Worm (Caenorhabditis elegans) whole organism, L4 larva: ENCODE data around the gene C27B7.7.
A peak's percentile ranks its signal among the peaks of the same experiment; 100 is the strongest.
"Not testable (repeated sequence)": the region's sequence is repeated elsewhere in the genome, so short reads cannot be mapped to it uniquely, and the experiment has no call there.

Experiments
- D1046.2 ChIP-seq: fragments of 200-800 bp; sonication (Bioruptor generic); IDR thresholded peaks from 2 replicates; pipeline ENCODE4 v1.3.6; 2022; ENCODE audit warnings: missing genetic modification characterization, missing compliant biosample characterization
- F26F4.8 ChIP-seq: fragments of 200-800 bp; sonication (Bioruptor generic); conservative IDR thresholded peaks from 2 replicates; pipeline ENCODE4 v1.3.6; 2022; ENCODE audit warnings: missing genetic modification characterization, missing compliant biosample characterization
- F44E2.7 ChIP-seq: fragments of 200-800 bp; sonication (Bioruptor generic); IDR thresholded peaks from 2 replicates; pipeline ENCODE4 v2.1.2; 2022; ENCODE audit warnings: missing genetic modification characterization, missing compliant biosample characterization
- F49E8.2 ChIP-seq: sonication (generic microtip); optimal IDR thresholded peaks from 2 replicates; lab custom pipeline; 2016; ENCODE audit warnings: missing compliant biosample characterization, mild to moderate bottlenecking, missing genetic modification characterization, borderline replicate concordance
- T20F7.1 ChIP-seq: fragments of 200-800 bp; sonication (Bioruptor generic); optimal IDR thresholded peaks from 2 replicates; lab custom pipeline; 2018; ENCODE audit warnings: mild to moderate bottlenecking, missing genetic modification characterization, missing compliant biosample characterization
- Y105C5A.15 ChIP-seq: fragments of 200-800 bp; sonication (Bioruptor generic); IDR thresholded peaks from 2 replicates; pipeline ENCODE4 v1.3.6; 2022; ENCODE audit warnings: missing genetic modification characterization, missing compliant biosample characterization
- Y48G9A.11 ChIP-seq: fragments of 200-800 bp; sonication (Bioruptor generic); IDR thresholded peaks from 2 replicates; pipeline ENCODE4 v1.3.6; 2022; ENCODE audit warnings: missing genetic modification reagents, missing genetic modification characterization, missing compliant biosample characterization
- ZK546.5 ChIP-seq, 2 experiments: sonication (generic microtip); optimal IDR thresholded peaks; 2 replicates each; lab custom pipeline; 2017; ENCODE audit warnings: missing biosample characterization in 2 of 2, missing genetic modification characterization in 2 of 2
- arid-1 ChIP-seq: fragments of 200-800 bp; sonication (Bioruptor generic); conservative IDR thresholded peaks from 2 replicates; pipeline ENCODE4 v1.3.6; 2022; ENCODE audit warnings: missing genetic modification reagents, missing genetic modification characterization, missing compliant biosample characterization
- cey-2 ChIP-seq: sonication (generic microtip); optimal IDR thresholded peaks from 3 replicates; lab custom pipeline; 2017; ENCODE audit warnings: missing genetic modification characterization, mild to moderate bottlenecking, missing compliant biosample characterization, antibody characterized with exemption, borderline replicate concordance; ENCODE audit not compliant: insufficient read depth
- daf-16 ChIP-seq, 3 experiments: sonication (generic microtip); optimal IDR thresholded peaks; 2 replicates each; lab custom pipeline; 2016 to 2017; ENCODE audit warnings: missing genetic modification characterization in 3 of 3, missing genetic modification reagents in 3 of 3, mild to moderate bottlenecking in 2 of 3, missing compliant biosample characterization in 2 of 3, missing biosample characterization in 1 of 3, moderate library complexity in 1 of 3
- daf-19 ChIP-seq: fragments of 200-800 bp; sonication (Bioruptor generic); conservative IDR thresholded peaks from 2 replicates; pipeline ENCODE4 v1.3.6; 2022; ENCODE audit warnings: missing genetic modification characterization, missing compliant biosample characterization
- dmd-6 ChIP-seq: fragments of 200-800 bp; sonication (Bioruptor generic); IDR thresholded peaks from 2 replicates; pipeline ENCODE4 v1.3.6; 2022; ENCODE audit warnings: missing genetic modification reagents, missing genetic modification characterization, missing compliant biosample characterization
- dmd-8 ChIP-seq: fragments of 200-800 bp; sonication (Bioruptor generic); IDR thresholded peaks from 2 replicates; pipeline ENCODE4 v1.3.6; 2022; ENCODE audit warnings: missing genetic modification characterization, missing compliant biosample characterization
- duxl-1 ChIP-seq: sonication (generic microtip); optimal IDR thresholded peaks from 2 replicates; lab custom pipeline; 2016; ENCODE audit warnings: mild to moderate bottlenecking, missing genetic modification characterization, moderate library complexity, missing compliant biosample characterization; ENCODE audit not compliant: poor library complexity
- dve-1 ChIP-seq: sonication (generic microtip); optimal IDR thresholded peaks from 2 replicates; lab custom pipeline; 2017; ENCODE audit warnings: antibody characterized with exemption, mild to moderate bottlenecking, missing genetic modification characterization, missing compliant biosample characterization; ENCODE audit not compliant: insufficient read depth
- hlh-11 ChIP-seq: fragments of 200-800 bp; sonication (Bioruptor generic); optimal IDR thresholded peaks from 2 replicates; lab custom pipeline; 2018; ENCODE audit warnings: mild to moderate bottlenecking, missing genetic modification characterization, missing compliant biosample characterization
- lim-7 ChIP-seq: fragments of 200-800 bp; sonication (Bioruptor generic); IDR thresholded peaks from 2 replicates; pipeline ENCODE4 v1.3.6; 2022; ENCODE audit warnings: missing genetic modification characterization, missing compliant biosample characterization
- lin-15B ChIP-seq: fragments of 150-350 bp; sonication (generic microtip); optimal IDR thresholded peaks from 3 replicates; lab custom pipeline; 2014; ENCODE audit warnings: missing biosample characterization, missing genetic modification characterization
- lin-38 ChIP-seq: fragments of 200-800 bp; sonication (Bioruptor generic); IDR thresholded peaks from 2 replicates; pipeline ENCODE4 v1.3.6; 2022; ENCODE audit warnings: missing genetic modification reagents, missing genetic modification characterization, missing compliant biosample characterization
- lsy-2 ChIP-seq, 2 experiments: fragments of 150-350 bp in 1 of 2; sonication (generic microtip) in 1 of 2; optimal IDR thresholded peaks; 2 replicates each; lab custom pipeline; 2014 to 2017; ENCODE audit warnings: missing biosample characterization in 2 of 2, missing genetic modification characterization in 2 of 2
- madf-5 ChIP-seq, 2 experiments: fragments of 200-800 bp; sonication (Bioruptor generic); IDR thresholded peaks; 2 replicates each; pipeline ENCODE4 v1.3.6; 2022; ENCODE audit warnings: missing compliant biosample characterization in 2 of 2, missing genetic modification characterization in 2 of 2
- mdl-1 ChIP-seq, 2 experiments: fragments of 150-350 bp in 1 of 2; sonication (generic microtip) in 1 of 2; optimal IDR thresholded peaks; 2 replicates each; lab custom pipeline; 2014 to 2017; ENCODE audit warnings: missing biosample characterization in 2 of 2, missing genetic modification characterization in 2 of 2
- nhr-28 ChIP-seq: fragments of 150-350 bp; optimal IDR thresholded peaks from 2 replicates; lab custom pipeline; 2014; ENCODE audit warnings: missing biosample characterization, missing genetic modification characterization
- nhr-41 ChIP-seq: fragments of 200-800 bp; sonication (Bioruptor generic); IDR thresholded peaks from 2 replicates; pipeline ENCODE4 v1.3.6; 2022; ENCODE audit warnings: missing genetic modification reagents, missing genetic modification characterization, missing compliant biosample characterization
- pha-4 ChIP-seq, 2 experiments: fragments of 150-350 bp in 1 of 2; fragments of 200-800 bp in 1 of 2; sonication (Bioruptor generic) in 1 of 2; IDR thresholded peaks in 1 of 2; optimal IDR thresholded peaks in 1 of 2; 2 replicates each; pipeline versions ENCODE4 v1.3.6 to Lab custom; 2014 to 2022; ENCODE audit warnings: missing genetic modification characterization in 2 of 2, missing genetic modification reagents in 2 of 2, missing biosample characterization in 1 of 2, missing compliant biosample characterization in 1 of 2
- php-3 ChIP-seq: fragments of 200-800 bp; sonication (Bioruptor generic); IDR thresholded peaks from 2 replicates; pipeline ENCODE4 v1.3.6; 2022; ENCODE audit warnings: missing genetic modification reagents, missing genetic modification characterization, missing compliant biosample characterization
- snpc-1.2 ChIP-seq: fragments of 200-800 bp; sonication (Bioruptor generic); IDR thresholded peaks from 2 replicates; pipeline ENCODE4 v1.3.6; 2022; ENCODE audit warnings: missing genetic modification reagents, missing genetic modification characterization, missing compliant biosample characterization
- spr-3 ChIP-seq: fragments of 200-800 bp; sonication (Bioruptor generic); optimal IDR thresholded peaks from 2 replicates; lab custom pipeline; 2018; ENCODE audit warnings: mild to moderate bottlenecking, missing genetic modification characterization, missing compliant biosample characterization
- tra-1 ChIP-seq: fragments of 200-800 bp; sonication (Bioruptor generic); IDR thresholded peaks from 2 replicates; pipeline ENCODE4 v1.3.6; 2022; ENCODE audit warnings: missing genetic modification reagents, missing genetic modification characterization, missing compliant biosample characterization
- unc-62 ChIP-seq, 3 experiments: fragments of 150-350 bp in 1 of 3; sonication (generic microtip); optimal IDR thresholded peaks in 2 of 3; peaks in 1 of 3; 1 replicate in 1 of 3; 2 replicates in 2 of 3; lab custom pipeline; 2014 to 2017; ENCODE audit warnings: missing biosample characterization in 3 of 3, missing genetic modification characterization in 3 of 3, missing genetic modification reagents in 3 of 3, missing genotype in 1 of 3
- vab-7 ChIP-seq: fragments of 200-800 bp; sonication (Bioruptor generic); IDR thresholded peaks from 2 replicates; pipeline ENCODE4 v1.3.6; 2022; ENCODE audit warnings: missing genetic modification reagents, missing genetic modification characterization, missing compliant biosample characterization
- zag-1 ChIP-seq: fragments of 150-350 bp; optimal IDR thresholded peaks from 2 replicates; lab custom pipeline; 2014; ENCODE audit warnings: missing biosample characterization, missing genetic modification characterization

C27B7.7 gene

ce11 chrIV:8949078-8950039 is 42.5 kb downstream of the C27B7.7 start (continued):
- TF ChIP-seq F44E2.7 (GFP tag; lab: Robert Waterston, UW) (no peak), nhr-41 (no peak)

ce11 chrIV:8951953-8952567 is 45.2 kb downstream of the C27B7.7 start:
- peak; percentile 83 for TF ChIP-seq dve-1 (tag; lab: Kevin White, UChicago)
- TF ChIP-seq arid-1 = no peak
- TF ChIP-seq D1046.2 (GFP tag; lab: Robert Waterston, UW) = no peak
- TF ChIP-seq dmd-6 = peak; percentile 75
- no peak for TF ChIP-seq spr-3
- TF ChIP-seq hlh-11 (tag; lab: Kevin White, UChicago) = peak; percentile 41
- TF ChIP-seq ZK546.5 (tag; optimal IDR thresholded peaks at IDR 0.05; lab: Kevin White, UChicago) = no peak
- no peak for TF ChIP-seq duxl-1 (tag; lab: Kevin White, UChicago)
- peak in 1 of 2 experiments; percentile 76 for TF ChIP-seq unc-62 (GFP tag; optimal IDR thresholded peaks at IDR 0.05 in 1 of 2; lab: Kevin White, UChicago)
- TF ChIP-seq unc-62 (tag; optimal IDR thresholded peaks at IDR 0.05; lab: Kevin White, UChicago) = no peak
- no peak for TF ChIP-seq daf-19 (GFP tag; lab: Robert Waterston, UW)
- TF ChIP-seq nhr-28 (tag; lab: Kevin White, UChicago) = peak; percentile 4
- TF ChIP-seq lin-15B = no peak
- peak; percentile 34 for TF ChIP-seq T20F7.1 (GFP tag; lab: Kevin White, UChicago)
- no peak for TF ChIP-seq lsy-2 (tag; optimal IDR thresholded peaks at IDR 0.05; lab: Kevin White, UChicago)
- no peak for TF ChIP-seq daf-16 (GFP tag; optimal IDR thresholded peaks at IDR 0.05; lab: Kevin White, UChicago)
- peak; percentile 15 for TF ChIP-seq daf-16 (tag; optimal IDR thresholded peaks at IDR 0.05; lab: Kevin White, UChicago)

DNA sequence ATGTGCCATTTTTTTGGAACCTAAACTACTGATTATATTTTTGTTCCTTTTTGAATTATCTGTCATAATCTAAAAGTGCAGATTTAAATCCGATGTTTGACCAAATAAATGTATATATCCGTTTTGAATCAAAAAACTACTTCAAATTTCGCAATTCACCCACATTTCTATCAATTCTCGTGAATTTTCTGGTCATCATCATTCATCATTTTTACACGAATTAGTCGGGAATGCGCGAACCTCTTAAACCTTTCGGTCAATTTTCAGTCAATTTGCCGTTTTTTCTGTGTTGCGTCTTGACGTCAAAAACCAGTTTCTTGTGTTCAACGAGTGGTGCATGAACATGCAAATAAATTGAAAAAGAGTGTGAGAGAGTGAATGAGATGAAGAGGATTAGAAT is 47.3 kb downstream of the C27B7.7 start:
- TF ChIP-seq cey-2 (tag; lab: Kevin White, UChicago) = no peak
- peak in 1 of 2 experiments; percentile 36 for TF ChIP-seq mdl-1 (tag; optimal IDR thresholded peaks at IDR 0.05; lab: Kevin White, UChicago)
- TF ChIP-seq, all 104 proteins: peak for 1

DNA sequence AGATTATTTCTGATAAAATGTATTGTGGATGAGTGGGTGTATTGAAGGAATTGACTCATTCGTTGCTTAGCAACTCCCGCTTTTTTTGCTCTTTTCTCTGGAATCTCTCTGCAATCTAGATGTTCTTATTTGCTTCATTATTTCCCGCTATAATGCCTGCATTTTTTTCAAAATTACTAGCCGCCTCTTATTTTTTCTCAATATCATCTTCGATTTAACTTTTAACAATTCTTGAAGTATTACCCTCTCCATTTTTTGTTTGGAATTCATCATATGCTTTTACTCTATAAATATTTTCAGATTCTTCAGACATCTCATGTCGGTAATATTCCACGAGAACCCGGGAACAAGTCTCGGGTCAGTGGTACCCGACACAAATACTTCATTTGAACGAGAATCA is 49.3 kb downstream of the C27B7.7 start, which contains the start of gene tpra-1:
Gene tpra-1 (plus strand): TSS at position 301 of the 400 bp plus-strand sequence.
- TF ChIP-seq zag-1 = no peak
- no peak for TF ChIP-seq F49E8.2
- TF ChIP-seq unc-62 (GFP tag; optimal IDR thresholded peaks at IDR 0.05 in 1 of 2; lab: Kevin White, UChicago) = peak in 1 of 2 experiments; percentile 38
- no peak for TF ChIP-seq unc-62 (tag; optimal IDR thresholded peaks at IDR 0.05; lab: Kevin White, UChicago)
- no peak for TF ChIP-seq F26F4.8 (GFP tag; lab: Robert Waterston, UW)

- peak; percentile 55 for TF ChIP-seq T20F7.1 (GFP tag; lab: Kevin White, UChicago)
- TF ChIP-seq, all 104 proteins: peak for 1; not testable (repeated sequence) for 103
Measured at ce11 chrIV:8961109-8961508, 54.3 kb downstream of the C27B7.7 start.

DNA sequence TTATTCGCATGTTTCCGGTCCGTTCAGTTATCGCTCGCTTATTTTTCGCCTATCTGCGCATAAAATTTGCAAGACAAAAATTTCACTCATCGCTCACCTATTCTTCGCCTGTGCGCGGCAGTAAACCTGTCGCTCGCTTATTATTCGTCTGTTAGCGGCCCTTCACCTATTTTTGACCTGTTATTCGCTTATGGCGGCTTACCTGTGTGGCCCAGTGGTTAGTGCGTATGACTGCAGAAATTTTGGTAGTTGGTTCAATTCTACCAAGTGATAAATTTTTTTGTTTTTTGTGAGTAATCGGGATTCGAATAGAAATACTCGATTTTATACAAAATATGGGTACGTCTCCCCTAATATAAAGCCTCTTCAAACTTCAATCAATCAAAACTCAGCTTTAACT is 57.2 kb downstream of the C27B7.7 start:
- TF ChIP-seq pha-4 (GFP tag; IDR thresholded peaks at IDR 0.05; lab: Robert Waterston, UW) = peak; percentile 41; the same call in 1 of the 2 replicates
- not testable (repeated sequence) for TF ChIP-seq pha-4 (tag; optimal IDR thresholded peaks at IDR 0.05; lab: Kevin White, UChicago)
- peak; percentile 65; the same call in 1 of the 2 replicates for TF ChIP-seq lin-38 (GFP tag; lab: Robert Waterston, UW)
- peak; percentile 62 for TF ChIP-seq nhr-41
- 0 out of 2 replicates have a peak, but pooled peaks have one; percentile 23 for TF ChIP-seq arid-1
- peak; percentile 58; the same call in 1 of the 2 replicates for TF ChIP-seq Y48G9A.11 (GFP tag; lab: Robert Waterston, UW)
- TF ChIP-seq tra-1 = peak; percentile 49; the same call in 1 of the 2 replicates
- TF ChIP-seq dmd-8 (GFP tag; lab: Robert Waterston, UW) = 0 out of 2 replicates have a peak, but pooled peaks have one; percentile 64
- peak; percentile 94 for TF ChIP-seq lim-7
- TF ChIP-seq D1046.2 (GFP tag; lab: Robert Waterston, UW) = peak; percentile 68; the same call in 1 of the 2 replicates
- 0 out of 2 replicates have a peak, but pooled peaks have one; percentile 28 for TF ChIP-seq php-3
- TF ChIP-seq madf-5 (GFP tag; IDR thresholded peaks at IDR 0.05; lab: Robert Waterston, UW) = 0 out of 4 replicates have a peak, but pooled peaks of 1 of the 2 experiments have one; percentile 62
- TF ChIP-seq Y105C5A.15 = peak; percentile 67; the same call in 1 of the 2 replicates
- peak; percentile 81 for TF ChIP-seq snpc-1.2
- peak; percentile 50; the same call in 1 of the 2 replicates for TF ChIP-seq vab-7 (GFP tag; lab: Robert Waterston, UW)
